Worm (Caenorhabditis elegans) whole organism, L1 larva: ENCODE data around the gene sru-48.

Experiments used
- dpl-1 ChIP-seq, 3 experiments: fragments of 150-350 bp in 2 of 3; sonication (generic microtip) in 1 of 3; optimal IDR thresholded peaks; 2 replicates each; lab custom pipeline; 2014 to 2017; ENCODE audit warnings: missing biosample characterization in 3 of 3, missing genetic modification characterization in 3 of 3, missing genetic modification reagents in 3 of 3
- snpc-4 ChIP-seq: fragments of 150-350 bp; optimal IDR thresholded peaks from 2 replicates; lab custom pipeline; 2014; ENCODE audit warnings: missing biosample characterization, missing genetic modification characterization

ce11 chrX:5137716-5138470, 42.1 kb upstream of the sru-48 start:
- no peak for TF ChIP-seq snpc-4 (tag; lab: Kevin White, UChicago)
- no peak for TF ChIP-seq dpl-1 (GFP tag; optimal IDR thresholded peaks at IDR 0.05; lab: Kevin White, UChicago)
